Fruit fly (Drosophila melanogaster) whole organism, embryonic: ENCODE measurements around the gene MTF-1.

Experiments used
- Bdp1 ChIP-seq: fragments of 200-800 bp; sonication (Bioruptor generic); optimal IDR thresholded peaks from 3 replicates; lab custom pipeline; 2016; ENCODE audit warnings: missing biosample characterization, missing genetic modification characterization
- Bgb ChIP-seq: fragments of 200-800 bp; sonication (Bioruptor generic); IDR thresholded peaks from 2 replicates; pipeline ENCODE4 v1.3.6; 2022; ENCODE audit warnings: missing biosample characterization, missing genetic modification characterization; ENCODE audit not compliant: partially characterized antibody
- CG10267 ChIP-seq: fragments of 200-800 bp; sonication (Bioruptor generic); optimal IDR thresholded peaks from 2 replicates; lab custom pipeline; 2018; ENCODE audit warnings: missing biosample characterization, mild to moderate bottlenecking, missing genetic modification characterization, moderate library complexity
- CG14014 ChIP-seq: fragments of 200-800 bp; sonication (Bioruptor generic); IDR thresholded peaks from 2 replicates; pipeline ENCODE4 v1.3.6; 2022; ENCODE audit warnings: missing biosample characterization, missing genetic modification characterization
- CG14441 ChIP-seq: fragments of 200-800 bp; sonication (Bioruptor generic); IDR thresholded peaks from 2 replicates; pipeline ENCODE4 v1.3.6; 2022; ENCODE audit warnings: missing biosample characterization, missing genetic modification characterization
- CG1647 ChIP-seq: fragments of 200-800 bp; sonication (Bioruptor generic); optimal IDR thresholded peaks from 3 replicates; lab custom pipeline; 2016; ENCODE audit warnings: missing biosample characterization, missing genetic modification characterization
- CG16815 ChIP-seq: fragments of 200-800 bp; sonication (Bioruptor generic); optimal IDR thresholded peaks from 3 replicates; lab custom pipeline; 2017; ENCODE audit warnings: missing biosample characterization, mild to moderate bottlenecking, missing genetic modification characterization
- CG17359 ChIP-seq: fragments of 200-800 bp; sonication (Bioruptor generic); optimal IDR thresholded peaks from 3 replicates; lab custom pipeline; 2018; ENCODE audit warnings: missing biosample characterization, mild to moderate bottlenecking, missing genetic modification characterization, moderate library complexity
- CG18262 ChIP-seq: fragments of 200-800 bp; optimal IDR thresholded peaks from 3 replicates; lab custom pipeline; 2019; ENCODE audit warnings: missing biosample characterization, mild to moderate bottlenecking, missing genetic modification characterization, moderate library complexity
- CG18764 ChIP-seq: fragments of 200-800 bp; sonication (Bioruptor generic); optimal IDR thresholded peaks from 3 replicates; lab custom pipeline; 2016; ENCODE audit warnings: missing biosample characterization, missing genetic modification characterization
- CG32772 ChIP-seq: fragments of 200-800 bp; sonication (Bioruptor generic); IDR thresholded peaks from 2 replicates; pipeline ENCODE4 v1.3.6; 2022; ENCODE audit warnings: missing biosample characterization, missing genetic modification characterization
- CG3281 ChIP-seq: fragments of 200-800 bp; sonication (Bioruptor generic); optimal IDR thresholded peaks from 3 replicates; lab custom pipeline; 2017; ENCODE audit warnings: missing biosample characterization, mild to moderate bottlenecking, missing genetic modification characterization
- CG3726 ChIP-seq: fragments of 200-800 bp; sonication (Bioruptor generic); IDR thresholded peaks from 3 replicates; pipeline ENCODE4, ENCODE4 v1.3.6; 2022; ENCODE audit warnings: missing biosample characterization, missing genetic modification characterization
- CG4707 ChIP-seq: fragments of 200-800 bp; sonication (Bioruptor generic); optimal IDR thresholded peaks from 2 replicates; lab custom pipeline; 2018; ENCODE audit warnings: missing biosample characterization, mild to moderate bottlenecking, missing genetic modification characterization, moderate library complexity
- CG6272 ChIP-seq: fragments of 200-800 bp; sonication (Bioruptor generic); IDR thresholded peaks from 2 replicates; pipeline ENCODE4 v1.3.6; 2022; ENCODE audit warnings: missing biosample characterization, missing genetic modification characterization
- CG7357 ChIP-seq: fragments of 200-800 bp; sonication (Bioruptor generic); IDR thresholded peaks from 3 replicates; pipeline ENCODE4 v1.3.6; 2022; ENCODE audit warnings: missing biosample characterization, missing genetic modification characterization
- CG7556 ChIP-seq: fragments of 200-800 bp; sonication (Bioruptor generic); optimal IDR thresholded peaks from 2 replicates; lab custom pipeline; 2017; ENCODE audit warnings: missing biosample characterization, mild to moderate bottlenecking, missing genetic modification characterization
- Dad ChIP-seq: fragments of 200-800 bp; sonication (Bioruptor generic); optimal IDR thresholded peaks from 3 replicates; lab custom pipeline; 2016; ENCODE audit warnings: missing biosample characterization, missing genetic modification characterization
- Mes4 ChIP-seq: fragments of 200-800 bp; sonication (Bioruptor generic); optimal IDR thresholded peaks from 2 replicates; lab custom pipeline; 2016; ENCODE audit warnings: missing biosample characterization, missing genetic modification characterization
- Mrtf ChIP-seq: fragments of 200-800 bp; sonication (Bioruptor generic); IDR thresholded peaks from 3 replicates; pipeline ENCODE4 v1.3.6; 2022; ENCODE audit warnings: missing biosample characterization, missing genetic modification characterization
- NFAT ChIP-seq: fragments of 200-800 bp; sonication (Bioruptor generic); IDR thresholded peaks from 2 replicates; pipeline ENCODE4 v1.3.6; 2022; ENCODE audit warnings: missing biosample characterization, missing genetic modification characterization
- Optix ChIP-seq: fragments of 200-800 bp; sonication (Bioruptor generic); IDR thresholded peaks from 3 replicates; pipeline ENCODE4 v1.3.6; 2022; ENCODE audit warnings: missing biosample characterization, missing genetic modification characterization
- Rx ChIP-seq: fragments of 200-800 bp; sonication (Bioruptor generic); IDR thresholded peaks from 2 replicates; pipeline ENCODE4 v1.3.6; 2022; ENCODE audit warnings: missing biosample characterization, missing genetic modification characterization
- Sox102F ChIP-seq: fragments of 200-800 bp; sonication (Bioruptor generic); optimal IDR thresholded peaks from 2 replicates; lab custom pipeline; 2018; ENCODE audit warnings: missing biosample characterization, mild to moderate bottlenecking, missing genetic modification characterization, moderate library complexity
- Sry-δ ChIP-seq: fragments of 200-800 bp; sonication (Bioruptor generic); optimal IDR thresholded peaks from 2 replicates; lab custom pipeline; 2016; ENCODE audit warnings: missing biosample characterization, missing genetic modification characterization
- Stat92E ChIP-seq, 3 experiments: fragments of >200 bp in 2 of 3; fragments of 200-800 bp in 1 of 3; sonication (Bioruptor generic) in 1 of 3; optimal IDR thresholded peaks; 2 replicates each; lab custom pipeline; 2017 to 2019; ENCODE audit warnings: missing biosample characterization in 3 of 3, missing genetic modification characterization in 3 of 3, mild to moderate bottlenecking in 1 of 3, moderate library complexity in 1 of 3
- Xbp1 ChIP-seq: fragments of 200-800 bp; sonication (Bioruptor generic); optimal IDR thresholded peaks from 3 replicates; lab custom pipeline; 2016; ENCODE audit warnings: missing biosample characterization, mild to moderate bottlenecking, missing genetic modification characterization
- ase ChIP-seq: fragments of 200-800 bp; sonication (Bioruptor generic); IDR thresholded peaks from 3 replicates; pipeline ENCODE4 v1.3.6; 2022; ENCODE audit warnings: missing biosample characterization, missing genetic modification characterization
- ash1 ChIP-seq: fragments of 200-800 bp; sonication (Bioruptor generic); optimal IDR thresholded peaks from 2 replicates; lab custom pipeline; 2018; ENCODE audit warnings: missing biosample characterization, mild to moderate bottlenecking, missing genetic modification characterization
- ato ChIP-seq: fragments of 200-800 bp; sonication (Bioruptor generic); IDR thresholded peaks from 2 replicates; pipeline ENCODE4 v1.3.6; 2022; ENCODE audit warnings: missing biosample characterization, missing genetic modification characterization; ENCODE audit not compliant: partially characterized antibody
- az2 ChIP-seq: fragments of 200-800 bp; sonication (Bioruptor generic); optimal IDR thresholded peaks from 3 replicates; lab custom pipeline; 2016; ENCODE audit warnings: missing biosample characterization, missing genetic modification characterization
- ems ChIP-seq: fragments of 200-800 bp; sonication (Bioruptor generic); optimal IDR thresholded peaks from 3 replicates; lab custom pipeline; 2016; ENCODE audit warnings: missing biosample characterization, missing genetic modification characterization
- en ChIP-seq: fragments of 200-800 bp; sonication (Bioruptor generic); optimal IDR thresholded peaks from 2 replicates; lab custom pipeline; 2016; ENCODE audit warnings: missing biosample characterization, missing genetic modification characterization
- eve ChIP-seq, 2 experiments: fragments of >200 bp; optimal IDR thresholded peaks; 2 replicates each; lab custom pipeline; 2017; ENCODE audit warnings: missing biosample characterization in 2 of 2, missing genetic modification characterization in 2 of 2
- eyg ChIP-seq: fragments of 200-800 bp; sonication (Bioruptor generic); optimal IDR thresholded peaks from 3 replicates; lab custom pipeline; 2016; ENCODE audit warnings: missing biosample characterization, missing genetic modification characterization
- fru ChIP-seq: fragments of >200 bp; optimal IDR thresholded peaks from 2 replicates; lab custom pipeline; 2017
- fu2 ChIP-seq: fragments of 200-800 bp; sonication (Bioruptor generic); optimal IDR thresholded peaks from 2 replicates; lab custom pipeline; 2016; ENCODE audit warnings: missing biosample characterization, missing genetic modification characterization
- ham ChIP-seq: fragments of 200-800 bp; sonication (Bioruptor generic); IDR thresholded peaks from 2 replicates; pipeline ENCODE4 v1.3.6; 2022; ENCODE audit warnings: missing biosample characterization, missing genetic modification characterization
- lbe ChIP-seq: fragments of 200-800 bp; sonication (Bioruptor generic); optimal IDR thresholded peaks from 2 replicates; lab custom pipeline; 2016; ENCODE audit warnings: missing biosample characterization, mild to moderate bottlenecking, missing genetic modification characterization
- lmd ChIP-seq: fragments of 200-800 bp; sonication (Bioruptor generic); IDR thresholded peaks from 2 replicates; pipeline ENCODE4 v1.3.6; 2022; ENCODE audit warnings: missing biosample characterization, missing genetic modification characterization
- maf-S ChIP-seq: fragments of 200-800 bp; sonication (Bioruptor generic); optimal IDR thresholded peaks from 2 replicates; lab custom pipeline; 2016; ENCODE audit warnings: missing biosample characterization, missing genetic modification characterization
- mld ChIP-seq: fragments of 200-800 bp; sonication (Bioruptor generic); IDR thresholded peaks from 3 replicates; pipeline ENCODE4 v1.3.6; 2022; ENCODE audit warnings: missing biosample characterization, missing genetic modification characterization; ENCODE audit not compliant: partially characterized antibody
- pan ChIP-seq, 4 experiments: fragments of >200 bp in 3 of 4; fragments of 200-800 bp in 1 of 4; sonication (Bioruptor generic) in 1 of 4; optimal IDR thresholded peaks in 3 of 4; IDR thresholded peaks in 1 of 4; 2 replicates each; pipeline versions ENCODE4 v1.3.6 to Lab custom; 2017 to 2022; ENCODE audit warnings: missing biosample characterization in 2 of 4, missing genetic modification characterization in 2 of 4, mixed read lengths in 1 of 4
- peb ChIP-seq: fragments of 200-800 bp; sonication (Bioruptor generic); IDR thresholded peaks from 2 replicates; pipeline ENCODE4 v1.3.6; 2022; ENCODE audit warnings: missing biosample characterization, missing genetic modification characterization
- pho ChIP-seq: fragments of 200-800 bp; sonication (Bioruptor generic); optimal IDR thresholded peaks from 2 replicates; lab custom pipeline; 2016; ENCODE audit warnings: missing biosample characterization, missing genetic modification characterization
- pita ChIP-seq: fragments of 200-800 bp; sonication (Bioruptor generic); optimal IDR thresholded peaks from 2 replicates; lab custom pipeline; 2017; ENCODE audit warnings: missing biosample characterization, mild to moderate bottlenecking, missing genetic modification characterization
- sens-2 ChIP-seq: fragments of 200-800 bp; sonication (Bioruptor generic); IDR thresholded peaks from 2 replicates; pipeline ENCODE4 v1.3.6; 2022; ENCODE audit warnings: missing biosample characterization, missing genetic modification characterization
- sim ChIP-seq: fragments of 200-800 bp; sonication (Bioruptor generic); IDR thresholded peaks from 2 replicates; pipeline ENCODE4 v1.3.6; 2022; ENCODE audit warnings: missing biosample characterization, missing genetic modification characterization
- slou ChIP-seq: fragments of 200-800 bp; sonication (Bioruptor generic); optimal IDR thresholded peaks from 3 replicates; lab custom pipeline; 2016; ENCODE audit warnings: missing biosample characterization, missing genetic modification characterization
- sug ChIP-seq: fragments of 200-800 bp; optimal IDR thresholded peaks from 2 replicates; lab custom pipeline; 2019; ENCODE audit warnings: missing biosample characterization, mild to moderate bottlenecking, missing genetic modification characterization, moderate library complexity
- tll ChIP-seq, 2 experiments: fragments of 200-800 bp in 1 of 2; fragments of >200 bp in 1 of 2; sonication (Bioruptor generic) in 1 of 2; optimal IDR thresholded peaks; 2 replicates each; lab custom pipeline; 2017 to 2019; ENCODE audit warnings: missing biosample characterization in 2 of 2, missing genetic modification characterization in 2 of 2, mild to moderate bottlenecking in 1 of 2, moderate library complexity in 1 of 2
- vvl ChIP-seq: fragments of 200-800 bp; sonication (Bioruptor generic); IDR thresholded peaks from 2 replicates; pipeline ENCODE4 v1.3.6; 2022; ENCODE audit warnings: missing biosample characterization, missing genetic modification characterization

MTF-1 gene

dm6 chr3L:9447239-9447777, 17.2 kb downstream of the MTF-1 start (continued):
- TF ChIP-seq peb (GFP tag; lab: Robert Waterston, UW) (no peak), lmd (GFP tag; lab: Robert Waterston, UW) (no peak), CG7357 (no peak), vvl (GFP tag; lab: Robert Waterston, UW) (peak; percentile 55; the same call in 1 of the 2 replicates), Sox102F (no peak), sim (GFP tag; lab: Robert Waterston, UW) (no peak), ham (GFP tag; lab: Robert Waterston, UW) (no peak), Rx (GFP tag; lab: Robert Waterston, UW) (peak; percentile 29; the same call in 1 of the 2 replicates), sens-2 (GFP tag; lab: Robert Waterston, UW) (no peak), Optix (no peak), Xbp1 (GFP tag; lab: Kevin White, UChicago) (no peak), CG7556 (GFP tag; lab: Kevin White, UChicago) (no peak), ash1 (no peak), en (GFP tag; lab: Kevin White, UChicago) (no peak), Mrtf (no peak), CG16815 (GFP tag; lab: Kevin White, UChicago) (no peak), Bdp1 (GFP tag; lab: Kevin White, UChicago) (no peak), CG18262 (tag; lab: Kevin White, UChicago) (no peak), ato (GFP tag; lab: Robert Waterston, UW) (no peak), Dad (GFP tag; lab: Kevin White, UChicago) (no peak), CG32772 (GFP tag; lab: Robert Waterston, UW) (no peak), CG10267 (tag; lab: Kevin White, UChicago) (no peak), az2 (no peak), CG18764 (no peak), CG1647 (GFP tag; lab: Kevin White, UChicago) (no peak), pho (GFP tag; lab: Kevin White, UChicago) (no peak), Bgb (GFP tag; lab: Robert Waterston, UW) (peak; percentile 10; the same call in 1 of the 2 replicates), slou (GFP tag; lab: Kevin White, UChicago) (no peak), CG3281 (GFP tag; lab: Kevin White, UChicago) (no peak), lbe (no peak), CG14441 (no peak), tll (GFP tag; optimal IDR thresholded peaks at IDR 0.05; lab: Kevin White, UChicago) (peak in 1 of 2 experiments; percentile 45), pita (GFP tag; lab: Kevin White, UChicago) (no peak), eve (GFP tag; optimal IDR thresholded peaks at IDR 0.05; lab: Kevin White, UChicago) (no peak), CG4707 (GFP tag; lab: Kevin White, UChicago) (no peak), pan (optimal IDR thresholded peaks at IDR 0.05; lab: Kevin White, UChicago) (no peak), pan (GFP tag; optimal IDR thresholded peaks at IDR 0.05 in 1 of 2, IDR thresholded peaks at IDR 0.05 in 1 of 2) (peak in 1 of 2 experiments; percentile 7), Stat92E (GFP tag; optimal IDR thresholded peaks at IDR 0.05; lab: Kevin White, UChicago) (no peak), maf-S (GFP tag; lab: Kevin White, UChicago) (no peak), CG14014 (GFP tag; lab: Robert Waterston, UW) (no peak), ems (no peak), sug (tag; lab: Kevin White, UChicago) (peak; percentile 49), Sry-δ (no peak), CG6272 (GFP tag; lab: Robert Waterston, UW) (no peak), NFAT (GFP tag; lab: Robert Waterston, UW) (no peak), eyg (GFP tag; lab: Kevin White, UChicago) (no peak), fru (no peak), Mes4 (GFP tag; lab: Kevin White, UChicago) (no peak), fu2 (GFP tag; lab: Kevin White, UChicago) (no peak), CG3726 (no peak), CG17359 (tag; lab: Kevin White, UChicago) (no peak), mld (GFP tag; lab: Robert Waterston, UW) (no peak), ase (GFP tag; lab: Robert Waterston, UW) (no peak)
